Fruit fly (Drosophila melanogaster): ENCODE data around the gene Grp170.
A peak's percentile ranks its signal among the peaks of the same experiment; 100 is the strongest.

The Grp170 gene

dm6 chrX:2321900-2322555, 47.2 kb upstream of the Grp170 start (continued):
- TF ChIP-seq bab2 (GFP tag; optimal IDR thresholded peaks at IDR 0.05) (peak; percentile 66), CG4360 (GFP tag; IDR thresholded peaks at IDR 0.05) (0 out of 2 replicates have a peak, but pooled peaks have one; percentile 31), CG16779 (GFP tag; IDR thresholded peaks at IDR 0.05) (no peak), hbn (GFP tag; IDR thresholded peaks at IDR 0.05; ENCODE audit: partially characterized antibody) (no peak), Ptx1 (GFP tag; IDR thresholded peaks at IDR 0.05) (peak; percentile 69), CG9932 (GFP tag; IDR thresholded peaks at IDR 0.05) (peak; percentile 57), Lpt (GFP tag; optimal IDR thresholded peaks at IDR 0.05) (no peak), usp (GFP tag; optimal IDR thresholded peaks at IDR 0.05) (no peak), fru (optimal IDR thresholded peaks at IDR 0.05) (no peak), en (GFP tag; optimal IDR thresholded peaks at IDR 0.05) (no peak), Doc2 (GFP tag; IDR thresholded peaks at IDR 0.05) (no peak), mirr (GFP tag; optimal IDR thresholded peaks at IDR 0.05) (no peak), CG10565 (GFP tag; optimal IDR thresholded peaks at IDR 0.05) (no peak), HLHmδ (GFP tag; optimal IDR thresholded peaks at IDR 0.05) (no peak), sisA (GFP tag; IDR thresholded peaks at IDR 0.05) (peak; percentile 63), CG8478 (optimal IDR thresholded peaks at IDR 0.05) (no peak), dimm (GFP tag; IDR thresholded peaks at IDR 0.05) (0 out of 2 replicates have a peak, but pooled peaks have one; percentile 24), Dfd (GFP tag; optimal IDR thresholded peaks at IDR 0.05) (no peak), repo (GFP tag; optimal IDR thresholded peaks at IDR 0.05) (no peak), Bteb2 (GFP tag; optimal IDR thresholded peaks at IDR 0.05) (peak; percentile 45), da (GFP tag; optimal IDR thresholded peaks at IDR 0.05) (no peak), her (GFP tag; optimal IDR thresholded peaks at IDR 0.05) (peak; percentile 43), tup (GFP tag; optimal IDR thresholded peaks at IDR 0.05) (no peak), CG13123 (GFP tag; optimal IDR thresholded peaks at IDR 0.05) (no peak), Hr51 (GFP tag; optimal IDR thresholded peaks at IDR 0.05) (peak; percentile 33 to 60), Oli (tag; optimal IDR thresholded peaks at IDR 0.05) (peak; percentile 49), CG10267 (tag; optimal IDR thresholded peaks at IDR 0.05) (no peak), Nf-YB (GFP tag; optimal IDR thresholded peaks at IDR 0.05) (peak; percentile 16), CG6689 (GFP tag; IDR thresholded peaks at IDR 0.05) (peak; percentile 51), CG2116 (GFP tag; optimal IDR thresholded peaks at IDR 0.05) (no peak), CG18764 (GFP tag; optimal IDR thresholded peaks at IDR 0.05) (no peak), CG2202 (tag; optimal IDR thresholded peaks at IDR 0.05) (no peak), CG2678 (tag; optimal IDR thresholded peaks at IDR 0.05) (peak; percentile 39), mam (GFP tag; optimal IDR thresholded peaks at IDR 0.05) (peak; percentile 39), CG17359 (tag; optimal IDR thresholded peaks at IDR 0.05) (peak; percentile 32), CG13287 (GFP tag; IDR thresholded peaks at IDR 0.05; ENCODE audit: partially characterized antibody) (no peak), nerfin-2 (GFP tag; IDR thresholded peaks at IDR 0.05; ENCODE audit: partially characterized antibody) (no peak), zfh1 (GFP tag; IDR thresholded peaks at IDR 0.05) (peak; percentile 64; the same call in 2 of the 3 replicates), CG17385 (GFP tag; optimal IDR thresholded peaks at IDR 0.05) (peak; percentile 36), CG15514 (GFP tag; optimal IDR thresholded peaks at IDR 0.05) (peak; percentile 50), CG13424 (tag; optimal IDR thresholded peaks at IDR 0.05) (no peak), CG34422 (GFP tag; IDR thresholded peaks at IDR 0.05) (peak; percentile 58; the same call in 2 of the 3 replicates), wor (GFP tag; IDR thresholded peaks at IDR 0.05) (peak; percentile 51), CG3065 (GFP tag; optimal IDR thresholded peaks at IDR 0.05) (no peak), Optix (GFP tag; IDR thresholded peaks at IDR 0.05) (peak; percentile 53; the same call in 1 of the 3 replicates), CG7963 (GFP tag; IDR thresholded peaks at IDR 0.05; ENCODE audit: partially characterized antibody) (no peak), ara (GFP tag; IDR thresholded peaks at IDR 0.05) (peak; percentile 65), sens (GFP tag) (peak; percentile 84), cas (GFP tag; IDR thresholded peaks at IDR 0.05) (no peak), hth (optimal IDR thresholded peaks at IDR 0.05) (no peak), klu (GFP tag; IDR thresholded peaks at IDR 0.05) (peak; percentile 30; the same call in 1 of the 2 replicates)

Measured in whole organism, embryonic.